Worm (Caenorhabditis elegans) whole organism, L4/young adult: ENCODE results near the gene srh-231.
"Not testable (repeated sequence)": the region's sequence is repeated elsewhere in the genome, so short reads cannot be mapped to it uniquely, and the experiment has no call there.

ENCODE experiments used
- W03F9.2 ChIP-seq: fragments of 150-350 bp; optimal IDR thresholded peaks from 2 replicates; lab custom pipeline; 2014; ENCODE audit warnings: missing biosample characterization, missing genetic modification characterization
- dao-5 ChIP-seq: sonication (generic microtip); optimal IDR thresholded peaks from 2 replicates; lab custom pipeline; 2016; ENCODE audit warnings: missing genotype, missing genetic modification characterization, moderate library complexity, missing compliant biosample characterization
- him-1 ChIP-seq: sonication (generic microtip); optimal IDR thresholded peaks from 2 replicates; lab custom pipeline; 2016; ENCODE audit warnings: missing genotype, missing genetic modification reagents, missing genetic modification characterization, missing compliant biosample characterization

srh-231 gene

ce11 chrV:7332253-7332652 is 19.8 kb downstream of the srh-231 start, which contains the start of gene F10G2.1:
F10G2.1 (plus strand) TSS chrV:7332553.
- TF ChIP-seq W03F9.2 (tag; lab: Kevin White, UChicago) (no peak), him-1 (no peak), dao-5 (no peak)

- no peak for TF ChIP-seq dao-5
- no peak for TF ChIP-seq him-1
- TF ChIP-seq W03F9.2 (tag; lab: Kevin White, UChicago) = no peak
Observed at ce11 chrV:7330868-7331267, 21.2 kb downstream of the srh-231 start, which contains the start of gene F10G2.2. F10G2.2 (plus strand) TSS chrV:7331168.

ce11 chrV:7328092-7328491 is 23.9 kb downstream of the srh-231 start, which contains the start of gene clec-7:
clec-7 (plus strand) TSS chrV:7328392.
- TF ChIP-seq dao-5 = no peak
- no peak for TF ChIP-seq him-1
- no peak for TF ChIP-seq W03F9.2 (tag; lab: Kevin White, UChicago)

ce11 chrV:7326928-7327327 is 25.1 kb downstream of the srh-231 start, which contains the start of gene F10G2.4:
F10G2.4 (plus strand) TSS chrV:7327228.
- TF ChIP-seq W03F9.2 (tag; lab: Kevin White, UChicago) (no peak), dao-5 (no peak), him-1 (no peak)

- TF ChIP-seq dao-5 (no peak), him-1 (no peak), W03F9.2 (tag; lab: Kevin White, UChicago) (no peak)
Observed at ce11 chrV:7325285-7325684, 26.8 kb downstream of the srh-231 start, which contains the start of gene srx-92. srx-92 (minus strand) TSS chrV:7325385.

ce11 chrV:7321915-7322314 is 30.1 kb downstream of the srh-231 start, which contains the start of gene F10G2.10:
F10G2.10 (plus strand) TSS chrV:7322215.
- no peak for TF ChIP-seq him-1
- no peak for TF ChIP-seq dao-5
- TF ChIP-seq W03F9.2 (tag; lab: Kevin White, UChicago) = no peak

ce11 chrV:7320909-7321308 is 31.1 kb downstream of the srh-231 start, which contains the start of gene lmd-4:
lmd-4 (minus strand) TSS chrV:7321009.
- TF ChIP-seq him-1 (no peak), dao-5 (no peak), W03F9.2 (tag; lab: Kevin White, UChicago) (no peak)

- TF ChIP-seq W03F9.2 (tag; lab: Kevin White, UChicago) (no peak), dao-5 (no peak), him-1 (no peak)
Observed at ce11 chrV:7313233-7313632, 38.8 kb downstream of the srh-231 start, which contains the start of gene srx-6. srx-6 (minus strand) TSS chrV:7313333.

- no peak for TF ChIP-seq W03F9.2 (tag; lab: Kevin White, UChicago)
- TF ChIP-seq dao-5 = no peak
- no peak for TF ChIP-seq him-1
Observed at ce11 chrV:7307089-7307488, 44.9 kb downstream of the srh-231 start, which contains the start of gene F07G11.1. F07G11.1 (plus strand) TSS chrV:7307389.

- not testable (repeated sequence) for TF ChIP-seq dao-5; W03F9.2 (tag; lab: Kevin White, UChicago); him-1
Observed at ce11 chrV:7304506-7304905, 47.5 kb downstream of the srh-231 start, which contains the start of gene F07G11.2. F07G11.2 (plus strand) TSS chrV:7304806.
